Fruit fly (Drosophila melanogaster) whole organism, embryonic: ENCODE data around the gene PolA1.

Experiments
- Adf1 ChIP-seq: fragments of 200-800 bp; sonication (Bioruptor generic); IDR thresholded peaks from 2 replicates; pipeline ENCODE4 v1.3.6; 2022; ENCODE audit warnings: missing biosample characterization, missing genetic modification characterization
- Asciz ChIP-seq: fragments of 200-800 bp; sonication (Bioruptor generic); optimal IDR thresholded peaks from 2 replicates; lab custom pipeline; 2017; ENCODE audit warnings: missing biosample characterization, mild to moderate bottlenecking, missing genetic modification characterization, missing genetic modification reagents
- Atf6 ChIP-seq: fragments of 200-800 bp; sonication (Bioruptor generic); IDR thresholded peaks from 2 replicates; pipeline ENCODE4 v1.3.6; 2022; ENCODE audit warnings: missing biosample characterization, missing genetic modification characterization
- CG10979 ChIP-seq: fragments of 200-800 bp; sonication (Bioruptor generic); optimal IDR thresholded peaks from 2 replicates; lab custom pipeline; 2018; ENCODE audit warnings: missing biosample characterization, mild to moderate bottlenecking, missing genetic modification characterization, moderate library complexity
- CG12769 ChIP-seq: fragments of 200-800 bp; sonication (Bioruptor generic); optimal IDR thresholded peaks from 2 replicates; lab custom pipeline; 2019; ENCODE audit warnings: missing biosample characterization, mild to moderate bottlenecking, missing genetic modification characterization, moderate library complexity
- CG13287 ChIP-seq: fragments of 200-800 bp; sonication (Bioruptor generic); IDR thresholded peaks from 2 replicates; pipeline ENCODE4 v1.3.6; 2022; ENCODE audit warnings: missing biosample characterization, missing genetic modification characterization; ENCODE audit not compliant: partially characterized antibody
- CG2129 ChIP-seq: fragments of 200-800 bp; sonication (Bioruptor generic); IDR thresholded peaks from 2 replicates; pipeline ENCODE4 v1.3.6; 2022; ENCODE audit warnings: missing biosample characterization, missing genetic modification characterization; ENCODE audit not compliant: partially characterized antibody
- CG2712 ChIP-seq: fragments of 200-800 bp; optimal IDR thresholded peaks from 3 replicates; lab custom pipeline; 2019; ENCODE audit warnings: missing biosample characterization, mild to moderate bottlenecking, missing genetic modification characterization, moderate library complexity
- CG31224 ChIP-seq: fragments of 200-800 bp; sonication (Bioruptor generic); IDR thresholded peaks from 2 replicates; pipeline ENCODE4 v1.3.6; 2022; ENCODE audit warnings: missing biosample characterization, missing genetic modification characterization
- CG31441 ChIP-seq: fragments of 200-800 bp; sonication (Bioruptor generic); IDR thresholded peaks from 2 replicates; pipeline ENCODE4 v1.3.6; 2022; ENCODE audit warnings: missing biosample characterization, missing genetic modification characterization
- CG32532 ChIP-seq: fragments of 200-800 bp; sonication (Bioruptor generic); IDR thresholded peaks from 2 replicates; pipeline ENCODE4 v1.3.6; 2022; ENCODE audit warnings: missing biosample characterization, missing genetic modification characterization
- CG33557 ChIP-seq: fragments of 200-800 bp; sonication (Bioruptor generic); optimal IDR thresholded peaks from 2 replicates; lab custom pipeline; 2019; ENCODE audit warnings: missing biosample characterization, mild to moderate bottlenecking, missing genetic modification characterization, moderate library complexity
- CG4360 ChIP-seq: fragments of 200-800 bp; sonication (Bioruptor generic); IDR thresholded peaks from 2 replicates; pipeline ENCODE4 v1.3.6; 2022; ENCODE audit warnings: missing biosample characterization, missing genetic modification characterization
- CG4854 ChIP-seq: fragments of 200-800 bp; sonication (Bioruptor generic); optimal IDR thresholded peaks from 2 replicates; lab custom pipeline; 2016; ENCODE audit warnings: missing biosample characterization, missing genetic modification characterization, inconsistent platforms
- CG6175 ChIP-seq: fragments of 200-800 bp; sonication (Bioruptor generic); IDR thresholded peaks from 3 replicates; pipeline ENCODE4 v1.3.6; 2022; ENCODE audit warnings: missing biosample characterization, missing genetic modification characterization
- CG6654 ChIP-seq: fragments of 200-800 bp; sonication (Bioruptor generic); optimal IDR thresholded peaks from 2 replicates; lab custom pipeline; 2017; ENCODE audit warnings: missing biosample characterization, mild to moderate bottlenecking, missing genetic modification characterization
- CG9437 ChIP-seq: fragments of 200-800 bp; sonication (Bioruptor generic); optimal IDR thresholded peaks from 2 replicates; lab custom pipeline; 2018; ENCODE audit warnings: missing biosample characterization, mild to moderate bottlenecking, missing genetic modification characterization
- CG9727 ChIP-seq: fragments of 200-800 bp; sonication (Bioruptor generic); optimal IDR thresholded peaks from 3 replicates; lab custom pipeline; 2017; ENCODE audit warnings: missing biosample characterization, mild to moderate bottlenecking, missing genetic modification characterization
- CG9876 ChIP-seq: fragments of 200-800 bp; sonication (Bioruptor generic); optimal IDR thresholded peaks from 2 replicates; lab custom pipeline; 2016; ENCODE audit warnings: missing biosample characterization, missing genetic modification characterization
- CrebB ChIP-seq: fragments of 200-800 bp; sonication (Bioruptor generic); optimal IDR thresholded peaks from 3 replicates; lab custom pipeline; 2018; ENCODE audit warnings: missing biosample characterization, mild to moderate bottlenecking, missing genetic modification characterization
- D ChIP-seq, 2 experiments: fragments of 200-800 bp in 1 of 2; fragments of >200 bp in 1 of 2; sonication (Bioruptor generic) in 1 of 2; optimal IDR thresholded peaks; 2 replicates in 1 of 2; 3 replicates in 1 of 2; lab custom pipeline; 2017; ENCODE audit warnings: mild to moderate bottlenecking in 1 of 2, missing biosample characterization in 1 of 2, missing genetic modification characterization in 1 of 2, missing genetic modification reagents in 1 of 2
- Dfd ChIP-seq, 2 experiments: fragments of >200 bp; optimal IDR thresholded peaks; 2 replicates each; lab custom pipeline; 2017; ENCODE audit warnings: missing biosample characterization in 2 of 2, missing genetic modification characterization in 2 of 2
- Drgx ChIP-seq: fragments of 200-800 bp; sonication (Bioruptor generic); IDR thresholded peaks from 2 replicates; pipeline ENCODE4 v1.3.6; 2022; ENCODE audit warnings: missing biosample characterization, missing genetic modification characterization
- GATAe ChIP-seq: fragments of 200-800 bp; sonication (Bioruptor generic); conservative IDR thresholded peaks from 2 replicates; pipeline ENCODE4 v1.3.6; 2022; ENCODE audit warnings: missing biosample characterization, missing genetic modification characterization
- Hmr ChIP-seq: fragments of 200-800 bp; sonication (Bioruptor generic); optimal IDR thresholded peaks from 3 replicates; lab custom pipeline; 2017; ENCODE audit warnings: mild to moderate bottlenecking, missing biosample characterization, missing genetic modification reagents, missing genetic modification characterization
- Hr3 ChIP-seq: fragments of 200-800 bp; sonication (Bioruptor generic); optimal IDR thresholded peaks from 3 replicates; lab custom pipeline; 2016; ENCODE audit warnings: missing biosample characterization, missing genetic modification characterization
- MBD-R2 ChIP-seq: fragments of 200-800 bp; sonication (Bioruptor generic); IDR thresholded peaks from 2 replicates; pipeline ENCODE4 v1.3.6; 2022; ENCODE audit warnings: missing biosample characterization, missing genetic modification characterization
- Med ChIP-seq: fragments of 200-800 bp; sonication (Bioruptor generic); peaks from one replicate; lab custom pipeline; 2016; ENCODE audit warnings: missing biosample characterization, missing genetic modification characterization, mild to moderate bottlenecking, inconsistent platforms, moderate library complexity
- Nf-YA ChIP-seq: fragments of 200-800 bp; sonication (Bioruptor generic); IDR thresholded peaks from 2 replicates; pipeline ENCODE4 v1.3.6; 2022; ENCODE audit warnings: missing biosample characterization, missing genetic modification characterization
- Pdp1 ChIP-seq, 2 experiments: fragments of 200-800 bp; sonication (Bioruptor generic); optimal IDR thresholded peaks; 3 replicates each; lab custom pipeline; 2016; ENCODE audit warnings: missing biosample characterization in 2 of 2, missing genetic modification characterization in 2 of 2, mild to moderate bottlenecking in 1 of 2, moderate library complexity in 1 of 2
- Poxn ChIP-seq: fragments of 200-800 bp; sonication (Bioruptor generic); IDR thresholded peaks from 2 replicates; pipeline ENCODE4 v1.3.6; 2022; ENCODE audit warnings: missing biosample characterization, missing genetic modification characterization
- Sox102F ChIP-seq: fragments of 200-800 bp; sonication (Bioruptor generic); optimal IDR thresholded peaks from 2 replicates; lab custom pipeline; 2018; ENCODE audit warnings: missing biosample characterization, mild to moderate bottlenecking, missing genetic modification characterization, moderate library complexity
- Sry-δ ChIP-seq: fragments of 200-800 bp; sonication (Bioruptor generic); optimal IDR thresholded peaks from 2 replicates; lab custom pipeline; 2016; ENCODE audit warnings: missing biosample characterization, missing genetic modification characterization
- amos ChIP-seq: fragments of 200-800 bp; sonication (Bioruptor generic); IDR thresholded peaks from 2 replicates; pipeline ENCODE4 v1.3.6; 2022; ENCODE audit warnings: missing biosample characterization, missing genetic modification characterization; ENCODE audit not compliant: partially characterized antibody
- az2 ChIP-seq: fragments of 200-800 bp; sonication (Bioruptor generic); optimal IDR thresholded peaks from 3 replicates; lab custom pipeline; 2016; ENCODE audit warnings: missing biosample characterization, missing genetic modification characterization
- chn ChIP-seq: fragments of 200-800 bp; sonication (Bioruptor generic); optimal IDR thresholded peaks from 2 replicates; lab custom pipeline; 2016; ENCODE audit warnings: missing biosample characterization, missing genetic modification characterization
- dm ChIP-seq: fragments of 200-800 bp; sonication (Bioruptor generic); optimal IDR thresholded peaks from 3 replicates; lab custom pipeline; 2016; ENCODE audit warnings: missing biosample characterization, missing genetic modification characterization
- emc ChIP-seq: fragments of 200-800 bp; sonication (Bioruptor generic); optimal IDR thresholded peaks from 2 replicates; lab custom pipeline; 2016; ENCODE audit warnings: missing biosample characterization, missing genetic modification characterization
- en ChIP-seq: fragments of 200-800 bp; sonication (Bioruptor generic); optimal IDR thresholded peaks from 2 replicates; lab custom pipeline; 2016; ENCODE audit warnings: missing biosample characterization, missing genetic modification characterization
- gcm2 ChIP-seq: fragments of 200-800 bp; sonication (Bioruptor generic); optimal IDR thresholded peaks from 2 replicates; lab custom pipeline; 2016; ENCODE audit warnings: missing biosample characterization, missing genetic modification characterization
- lilli ChIP-seq: fragments of 200-800 bp; sonication (Bioruptor generic); optimal IDR thresholded peaks from 3 replicates; lab custom pipeline; 2016; ENCODE audit warnings: missing biosample characterization, missing genetic modification characterization
- lov ChIP-seq, 2 experiments: fragments of 200-800 bp in 1 of 2; fragments of >200 bp in 1 of 2; sonication (Bioruptor generic) in 1 of 2; IDR thresholded peaks in 1 of 2; optimal IDR thresholded peaks in 1 of 2; 2 replicates in 1 of 2; 3 replicates in 1 of 2; pipeline versions ENCODE4 v1.3.6 to Lab custom; 2017 to 2022; ENCODE audit warnings: missing biosample characterization in 1 of 2, missing genetic modification characterization in 1 of 2
- nerfin-2 ChIP-seq: fragments of 200-800 bp; sonication (Bioruptor generic); IDR thresholded peaks from 2 replicates; pipeline ENCODE4 v1.3.6; 2022; ENCODE audit warnings: missing biosample characterization, missing genetic modification characterization; ENCODE audit not compliant: partially characterized antibody
- ro ChIP-seq: fragments of 200-800 bp; sonication (Bioruptor generic); IDR thresholded peaks from 2 replicates; pipeline ENCODE4 v1.3.6; 2022; ENCODE audit warnings: missing biosample characterization, missing genetic modification characterization
- scrt ChIP-seq: fragments of 200-800 bp; sonication (Bioruptor generic); optimal IDR thresholded peaks from 2 replicates; lab custom pipeline; 2018; ENCODE audit warnings: missing biosample characterization, mild to moderate bottlenecking, missing genetic modification characterization, moderate library complexity
- ttk ChIP-seq: fragments of 200-800 bp; sonication (Bioruptor generic); IDR thresholded peaks from 2 replicates; pipeline ENCODE4 v2.1.2; 2022; ENCODE audit warnings: missing biosample characterization, missing genetic modification characterization
- usp ChIP-seq: fragments of >200 bp; optimal IDR thresholded peaks from 2 replicates; lab custom pipeline; 2017; ENCODE audit warnings: missing biosample characterization, missing genetic modification characterization

Gene PolA1

dm6 chr3R:21656492-21657484, 14.8 kb downstream of the PolA1 start (continued):
- TF ChIP-seq gcm2 (no peak), lov (optimal IDR thresholded peaks at IDR 0.05; lab: Kevin White, UChicago) (no peak), lov (GFP tag; IDR thresholded peaks at IDR 0.05; lab: Robert Waterston, UW) (0 out of 3 replicates have a peak, but pooled peaks have one; percentile 35), lilli (GFP tag; lab: Kevin White, UChicago) (no peak), CG6654 (GFP tag; lab: Kevin White, UChicago) (peak; percentile 37), CG32532 (no peak; the same call in 1 of the 2 replicates), usp (no peak), Adf1 (GFP tag; lab: Robert Waterston, UW) (no peak), MBD-R2 (GFP tag; lab: Robert Waterston, UW) (no peak), CG9437 (GFP tag; lab: Kevin White, UChicago) (peak; percentile 70), CG31224 (no peak), Dfd (GFP tag; optimal IDR thresholded peaks at IDR 0.05; lab: Kevin White, UChicago) (no peak), ttk (GFP tag; lab: Robert Waterston, UW) (no peak), Sox102F (GFP tag; lab: Kevin White, UChicago) (peak; percentile 83), amos (GFP tag; lab: Robert Waterston, UW) (0 out of 2 replicates have a peak, but pooled peaks have one; percentile 9), CG9727 (peak; percentile 31), CG10979 (tag; lab: Kevin White, UChicago) (peak; percentile 58), ro (GFP tag; lab: Robert Waterston, UW) (no peak), Sry-δ (GFP tag; lab: Kevin White, UChicago) (no peak), emc (GFP tag; lab: Kevin White, UChicago) (no peak), Med (GFP tag; lab: Kevin White, UChicago) (peak; percentile 68), scrt (peak; percentile 22), CG2129 (GFP tag; lab: Robert Waterston, UW) (no peak), CG9876 (GFP tag; lab: Kevin White, UChicago) (no peak), dm (no peak), Atf6 (GFP tag; lab: Robert Waterston, UW) (peak; percentile 23; the same call in 1 of the 2 replicates), az2 (peak; percentile 61), CG33557 (GFP tag; lab: Kevin White, UChicago) (no peak), chn (GFP tag; lab: Kevin White, UChicago) (no peak), CG4360 (GFP tag; lab: Robert Waterston, UW) (peak; percentile 64), Hmr (GFP tag; lab: Kevin White, UChicago) (peak; percentile 21), Drgx (GFP tag; lab: Robert Waterston, UW) (peak; percentile 23; the same call in 1 of the 2 replicates), CG12769 (peak; percentile 78), Poxn (no peak), Nf-YA (GFP tag; lab: Robert Waterston, UW) (0 out of 2 replicates have a peak, but pooled peaks have one; percentile 38), CG2712 (tag; lab: Kevin White, UChicago) (peak; percentile 73), CG13287 (GFP tag; lab: Robert Waterston, UW) (no peak), GATAe (GFP tag; lab: Robert Waterston, UW) (no peak), CG31441 (GFP tag; lab: Robert Waterston, UW) (peak; percentile 85), CG4854 (GFP tag; lab: Kevin White, UChicago) (no peak), Hr3 (GFP tag; lab: Kevin White, UChicago) (peak; percentile 75), CG6175 (GFP tag; lab: Robert Waterston, UW) (0 out of 3 replicates have a peak, but pooled peaks have one; percentile 39), D (optimal IDR thresholded peaks at IDR 0.05; lab: Kevin White, UChicago) (no peak), D (GFP tag; optimal IDR thresholded peaks at IDR 0.05; lab: Kevin White, UChicago) (peak; percentile 71), Pdp1 (GFP tag; optimal IDR thresholded peaks at IDR 0.05; lab: Kevin White, UChicago) (no peak), CrebB (tag; lab: Kevin White, UChicago) (no peak), en (GFP tag; lab: Kevin White, UChicago) (no peak), nerfin-2 (no peak), Asciz (GFP tag; lab: Kevin White, UChicago) (peak; percentile 79)
